4 fruit fly cellular contexts compared by ENCODE assay signal in genomic region chr3L:5635237-5636025, dm6.
A peak's percentile ranks its signal among the peaks of the same experiment; 100 is the strongest.
TF ChIP-seq lines count a peak whose summit lies in the region.

No protein-coding gene starts in this region.

- TF ChIP-seq CTCF in whole organism, embryonic (GFP tag; optimal IDR thresholded peaks at IDR 0.05; lab: Kevin White, UChicago) = no peak

TF ChIP-seq in whole organism, embryonic, 481 proteins besides CTCF, POLR2A, EP300 and RAD21:
- no peak for TF ChIP-seq chm (GFP tag; IDR thresholded peaks at IDR 0.05; lab: Robert Waterston, UW)
- TF ChIP-seq wek (GFP tag; optimal IDR thresholded peaks at IDR 0.05; lab: Kevin White, UChicago) = no peak
- TF ChIP-seq Hand (GFP tag; optimal IDR thresholded peaks at IDR 0.05; lab: Kevin White, UChicago) = no peak
- no peak for TF ChIP-seq exex (tag; optimal IDR thresholded peaks at IDR 0.05; lab: Kevin White, UChicago)
- no peak for TF ChIP-seq kah (GFP tag; optimal IDR thresholded peaks at IDR 0.05; lab: Kevin White, UChicago)
- no peak for TF ChIP-seq zf30C (GFP tag; optimal IDR thresholded peaks at IDR 0.05; lab: Kevin White, UChicago)
- peak; percentile 26; the same call in 1 of the 2 replicates for TF ChIP-seq Drgx (GFP tag; IDR thresholded peaks at IDR 0.05; lab: Robert Waterston, UW)
- no peak for TF ChIP-seq tio (GFP tag; optimal IDR thresholded peaks at IDR 0.05; lab: Kevin White, UChicago)
- no peak for TF ChIP-seq yki (optimal IDR thresholded peaks at IDR 0.05; lab: Kevin White, UChicago)
- no peak for TF ChIP-seq Eip74EF (GFP tag; optimal IDR thresholded peaks at IDR 0.05; lab: Kevin White, UChicago)
- TF ChIP-seq Deaf1 (tag; optimal IDR thresholded peaks at IDR 0.05; lab: Kevin White, UChicago) = peak; percentile 5
- no peak for TF ChIP-seq gce (GFP tag; IDR thresholded peaks at IDR 0.05; lab: Robert Waterston, UW)
- TF ChIP-seq slp2 (GFP tag; optimal IDR thresholded peaks at IDR 0.05; lab: Kevin White, UChicago) = no peak
- no peak for TF ChIP-seq vnd (GFP tag; IDR thresholded peaks at IDR 0.05; lab: Robert Waterston, UW; ENCODE audit: partially characterized antibody)

TF ChIP-seq in whole organism, prepupa, 60 proteins besides CTCF, POLR2A, EP300 and RAD21 (continues in another document):
- TF ChIP-seq eg (GFP tag; IDR thresholded peaks at IDR 0.05; lab: Robert Waterston, UW) = peak; percentile 34; the same call in 1 of the 3 replicates
- peak; percentile 29 for TF ChIP-seq CG34406 (GFP tag; optimal IDR thresholded peaks at IDR 0.05; lab: Kevin White, UChicago)
- peak; percentile 36 for TF ChIP-seq CG6792 (GFP tag; optimal IDR thresholded peaks at IDR 0.05; lab: Kevin White, UChicago)
- peak; percentile 4 for TF ChIP-seq Met (GFP tag; optimal IDR thresholded peaks at IDR 0.05; lab: Kevin White, UChicago)
- TF ChIP-seq achi (GFP tag; optimal IDR thresholded peaks at IDR 0.05; lab: Kevin White, UChicago) = peak; percentile 27
- TF ChIP-seq CG11294 (GFP tag; IDR thresholded peaks at IDR 0.05; lab: Robert Waterston, UW) = no peak
- peak; percentile 34 for TF ChIP-seq CG10669 (GFP tag; optimal IDR thresholded peaks at IDR 0.05; lab: Kevin White, UChicago)
- peak; percentile 44; the same call in 2 of the 3 replicates for TF ChIP-seq CG6163 (GFP tag; IDR thresholded peaks at IDR 0.05; lab: Robert Waterston, UW)
- no peak for TF ChIP-seq cyc (GFP tag; optimal IDR thresholded peaks at IDR 0.05; lab: Kevin White, UChicago)
- peak; percentile 33 for TF ChIP-seq CG6808 (GFP tag; optimal IDR thresholded peaks at IDR 0.05; lab: Kevin White, UChicago)
- TF ChIP-seq CG9139 (GFP tag; optimal IDR thresholded peaks at IDR 0.05; lab: Kevin White, UChicago) = no peak
- peak; percentile 9 for TF ChIP-seq dsx (GFP tag; optimal IDR thresholded peaks at IDR 0.05; lab: Kevin White, UChicago; ENCODE audit: poor library complexity, severe bottlenecking)
- TF ChIP-seq Sox14 (GFP tag; optimal IDR thresholded peaks at IDR 0.05; lab: Kevin White, UChicago) = peak; percentile 50
- TF ChIP-seq CG3032 (tag; optimal IDR thresholded peaks at IDR 0.05; lab: Kevin White, UChicago) = peak; percentile 39
- peak; percentile 50 for TF ChIP-seq svp (GFP tag; lab: Kevin White, UChicago)
- peak; percentile 18 for TF ChIP-seq esn (GFP tag; optimal IDR thresholded peaks at IDR 0.05; lab: Kevin White, UChicago)
- peak; percentile 31 for TF ChIP-seq spab (GFP tag; optimal IDR thresholded peaks at IDR 0.05; lab: Kevin White, UChicago)
- TF ChIP-seq ss (GFP tag; optimal IDR thresholded peaks at IDR 0.05; lab: Kevin White, UChicago) = peak in 1 of 2 experiments; percentile 41
- peak; percentile 7 for TF ChIP-seq CG8632 (GFP tag; optimal IDR thresholded peaks at IDR 0.05; lab: Kevin White, UChicago)
- peak; percentile 31 for TF ChIP-seq pdm3 (GFP tag; optimal IDR thresholded peaks at IDR 0.05; lab: Kevin White, UChicago)
- peak; percentile 19 for TF ChIP-seq lz (GFP tag; optimal IDR thresholded peaks at IDR 0.05; lab: Kevin White, UChicago)
- TF ChIP-seq CG16779 (tag; optimal IDR thresholded peaks at IDR 0.05; lab: Kevin White, UChicago) = no peak
- TF ChIP-seq topi (GFP tag; optimal IDR thresholded peaks at IDR 0.05; lab: Kevin White, UChicago) = peak; percentile 8
- TF ChIP-seq CG11762 (GFP tag; optimal IDR thresholded peaks at IDR 0.05; lab: Kevin White, UChicago; ENCODE audit: insufficient read depth) = peak; percentile 14
- no peak for TF ChIP-seq CG1621 (tag; optimal IDR thresholded peaks at IDR 0.05; lab: Kevin White, UChicago)
- peak; percentile 21 for TF ChIP-seq Sox15 (GFP tag; optimal IDR thresholded peaks at IDR 0.05; lab: Kevin White, UChicago)

TF ChIP-seq in whole organism, pupa, 21 proteins besides CTCF, POLR2A, EP300 and RAD21:
- TF ChIP-seq CG8301 (tag; optimal IDR thresholded peaks at IDR 0.05; lab: Kevin White, UChicago) = peak; percentile 41
- peak; percentile 22 for TF ChIP-seq CG13204 (GFP tag; optimal IDR thresholded peaks at IDR 0.05; lab: Kevin White, UChicago)
- peak; percentile 42 for TF ChIP-seq CG14655 (GFP tag; optimal IDR thresholded peaks at IDR 0.05; lab: Kevin White, UChicago)
- TF ChIP-seq Ets98B (GFP tag; IDR thresholded peaks at IDR 0.05; lab: Robert Waterston, UW) = no peak
- no peak for TF ChIP-seq rn (GFP tag; IDR thresholded peaks at IDR 0.05; lab: Robert Waterston, UW)
- TF ChIP-seq EcR (GFP tag; optimal IDR thresholded peaks at IDR 0.05; lab: Kevin White, UChicago) = peak; percentile 89
- TF ChIP-seq CG15710 (tag; optimal IDR thresholded peaks at IDR 0.05; lab: Kevin White, UChicago) = peak; percentile 29
- peak; percentile 23 for TF ChIP-seq CG34367 (tag; optimal IDR thresholded peaks at IDR 0.05; lab: Kevin White, UChicago)
- TF ChIP-seq D1 (tag; optimal IDR thresholded peaks at IDR 0.05; lab: Kevin White, UChicago) = no peak
- no peak for TF ChIP-seq CG32121 (GFP tag; IDR thresholded peaks at IDR 0.05; lab: Robert Waterston, UW)
- no peak for TF ChIP-seq Pif1B (GFP tag; optimal IDR thresholded peaks at IDR 0.05; lab: Kevin White, UChicago)
- peak; percentile 50 for TF ChIP-seq CG9948 (tag; optimal IDR thresholded peaks at IDR 0.05; lab: Kevin White, UChicago)
- TF ChIP-seq CG17806 (tag; optimal IDR thresholded peaks at IDR 0.05; lab: Kevin White, UChicago) = peak; percentile 54
- no peak for TF ChIP-seq CG10348 (GFP tag; IDR thresholded peaks at IDR 0.05; lab: Robert Waterston, UW)
- no peak for TF ChIP-seq CG12605 (GFP tag; IDR thresholded peaks at IDR 0.05; lab: Robert Waterston, UW)
- TF ChIP-seq CG8159 (tag; optimal IDR thresholded peaks at IDR 0.05; lab: Kevin White, UChicago) = peak; percentile 55
- no peak for TF ChIP-seq CG4496 (GFP tag; IDR thresholded peaks at IDR 0.05; lab: Robert Waterston, UW)
- TF ChIP-seq Snoo (tag; optimal IDR thresholded peaks at IDR 0.05; lab: Kevin White, UChicago) = no peak
- no peak for TF ChIP-seq gl (tag; optimal IDR thresholded peaks at IDR 0.05; lab: Kevin White, UChicago)
- peak; percentile 25 for TF ChIP-seq Pif1A (GFP tag; optimal IDR thresholded peaks at IDR 0.05; lab: Kevin White, UChicago)
- no peak; the same call in 2 of the 3 replicates for TF ChIP-seq fd96Ca (GFP tag; IDR thresholded peaks at IDR 0.05; lab: Robert Waterston, UW)

TF ChIP-seq in whole organism, wandering third instar larva, 38 proteins besides CTCF, POLR2A, EP300 and RAD21:
- TF ChIP-seq HLH106 (tag; optimal IDR thresholded peaks at IDR 0.05; lab: Kevin White, UChicago) = no peak
- no peak for TF ChIP-seq CrebA (GFP tag; optimal IDR thresholded peaks at IDR 0.05; lab: Kevin White, UChicago; ENCODE audit: borderline replicate concordance)
- TF ChIP-seq fru (GFP tag; optimal IDR thresholded peaks at IDR 0.05; lab: Kevin White, UChicago) = peak; percentile 4
- TF ChIP-seq lola (GFP tag; optimal IDR thresholded peaks at IDR 0.05; lab: Kevin White, UChicago) = no peak
- TF ChIP-seq foxo (GFP tag; optimal IDR thresholded peaks at IDR 0.05; lab: Kevin White, UChicago) = peak in 1 of 2 experiments; percentile 4

Comparison
In these comparisons a context has a peak if more than half of its experiments do, and no peak if none do; other contexts are left out.
1. Of the 7 proteins assayed by ChIP-seq in both whole organism, embryonic and whole organism, prepupa: peak only in whole organism, embryonic: none; only in whole organism, prepupa: Hr39; in both: none; in neither: 6.